Worm (Caenorhabditis elegans) whole organism, dauer: ENCODE results near the gene ccm-3.

ENCODE experiments used
- unc-62 ChIP-seq: sonication (generic microtip); optimal IDR thresholded peaks from 2 replicates; lab custom pipeline; 2017; ENCODE audit warnings: missing biosample characterization, missing genetic modification reagents, missing genetic modification characterization

The ccm-3 gene

DNA sequence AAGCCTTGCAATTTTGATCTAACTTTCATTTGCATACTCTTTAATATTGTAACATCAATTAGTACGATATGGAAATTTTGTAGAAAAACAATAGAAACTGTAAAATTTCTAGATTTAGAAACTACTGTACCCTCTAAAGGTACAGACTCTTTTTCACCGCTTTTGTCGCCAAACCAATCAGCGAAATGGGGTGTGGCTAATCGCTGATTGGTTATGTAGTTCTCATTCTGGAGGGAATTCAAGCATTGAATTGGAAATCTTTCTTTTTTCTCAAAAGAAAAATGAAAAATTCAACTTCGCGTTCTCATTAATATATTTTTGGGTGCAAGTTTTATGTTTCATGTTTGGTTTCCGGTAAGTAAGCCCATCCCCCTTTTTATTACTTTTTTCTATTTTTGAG, 3.5 kb downstream of the ccm-3 start:
- no peak for TF ChIP-seq unc-62

DNA sequence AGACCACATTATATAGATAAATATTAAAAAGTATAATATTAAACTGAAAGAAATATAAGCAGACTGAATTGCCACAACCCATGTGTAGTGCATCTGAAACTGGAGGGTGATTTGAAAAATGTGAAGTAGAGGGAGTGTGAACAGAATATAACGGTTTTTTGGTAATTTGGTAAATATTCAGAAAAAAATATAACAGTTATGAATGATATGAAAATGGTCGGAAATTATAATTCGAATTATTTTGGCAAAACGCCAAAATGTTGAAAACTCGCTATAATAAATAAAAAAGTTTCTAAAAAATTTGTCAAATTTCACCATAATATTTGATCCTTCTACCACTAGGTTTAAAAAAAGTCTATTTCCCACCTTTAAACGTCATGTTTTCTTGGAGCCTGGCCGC, 4.9 kb downstream of the ccm-3 start, which contains the start of gene srv-2:
srv-2 (minus strand) TSS at position 101 of the 400 bp plus-strand sequence.
- TF ChIP-seq unc-62 = no peak

DNA sequence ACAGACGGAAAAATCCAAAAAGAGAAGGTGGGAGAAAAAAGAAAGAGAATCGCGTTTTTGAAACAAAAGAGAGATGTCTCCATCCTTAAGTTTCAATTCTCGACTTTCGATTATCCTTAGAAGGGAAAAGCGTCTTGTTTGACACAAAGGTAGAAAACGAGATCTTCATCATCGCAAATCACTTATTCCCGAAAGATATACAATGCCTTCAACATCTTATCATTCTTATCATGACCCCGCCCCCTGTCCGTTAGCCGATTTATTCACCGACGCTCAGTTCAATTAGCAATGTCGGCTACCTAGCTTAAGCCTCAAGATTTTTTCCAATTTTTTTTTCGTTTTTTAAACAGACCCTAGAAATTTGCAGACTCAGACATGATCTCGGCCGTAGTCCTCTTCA, 8.1 kb downstream of the ccm-3 start, which contains the start of gene C14A4.9:
C14A4.9 (plus strand) TSS at position 368 of the 400 bp plus-strand sequence.
- no peak for TF ChIP-seq unc-62

DNA sequence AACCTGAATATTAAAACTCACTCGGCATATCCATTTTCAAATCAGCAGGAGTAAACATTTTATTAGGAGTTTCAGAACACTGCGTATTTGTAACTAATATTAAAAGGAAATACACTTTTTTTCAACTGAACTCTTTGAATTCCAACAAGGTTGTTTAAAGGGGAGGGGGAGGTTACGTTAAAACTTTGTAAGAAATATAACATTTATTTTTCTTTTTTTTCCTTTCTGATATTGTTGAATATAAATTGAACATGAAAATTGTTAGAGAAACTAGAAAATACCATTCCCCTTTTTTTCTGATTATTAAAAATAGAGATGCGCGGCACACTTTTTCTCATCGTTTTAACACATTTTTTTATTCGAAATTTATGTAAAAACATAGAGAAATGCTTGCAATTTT, 9.0 kb downstream of the ccm-3 start, which contains the start of gene C14A4.8:
C14A4.8 (minus strand) TSS at position 101 of the 400 bp plus-strand sequence.
- no peak for TF ChIP-seq unc-62

DNA sequence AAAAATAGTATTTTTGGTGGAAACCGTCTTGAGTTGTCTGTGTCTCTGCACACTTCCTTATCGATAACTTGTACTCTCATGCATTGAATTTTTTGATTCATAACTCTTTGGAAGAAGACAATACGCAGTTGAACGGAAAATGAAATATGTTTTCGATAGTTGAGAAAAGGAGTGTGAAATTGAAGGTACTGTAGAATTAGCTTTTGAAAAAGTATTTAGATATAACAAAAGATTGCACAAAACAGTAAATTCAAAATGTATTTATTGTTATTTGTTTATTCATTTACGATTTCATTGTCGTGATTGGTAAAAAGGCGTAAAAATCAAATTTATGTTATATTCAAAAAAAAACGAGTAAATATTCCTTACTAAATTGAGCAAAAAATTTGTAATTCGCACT, 10.6 kb downstream of the ccm-3 start, which contains the start of gene C14A4.7:
C14A4.7 (minus strand) TSS at position 101 of the 400 bp plus-strand sequence.
- no peak for TF ChIP-seq unc-62

DNA sequence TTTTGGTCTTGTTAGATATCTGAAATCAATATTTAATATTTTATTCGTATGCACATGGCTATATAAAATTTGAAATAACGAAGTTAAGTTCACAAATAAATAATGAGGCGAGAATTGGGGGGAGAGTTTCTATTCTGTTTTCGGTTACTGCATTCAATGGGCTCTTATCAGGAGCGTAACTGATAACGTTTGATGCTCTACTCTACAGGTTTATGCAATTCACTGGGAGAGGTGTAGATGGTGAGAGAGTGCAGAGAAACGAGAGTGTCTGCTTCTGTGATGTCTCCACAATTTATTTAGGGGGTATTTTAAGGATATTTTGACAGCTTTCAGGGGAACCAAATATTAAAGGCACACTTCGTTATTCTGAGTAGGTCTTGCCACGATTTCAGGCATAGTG, 12.3 kb downstream of the ccm-3 start, which contains the start of gene C14A4.6:
C14A4.6 (minus strand) TSS at position 19 of the 400 bp plus-strand sequence.
- TF ChIP-seq unc-62 = no peak

DNA sequence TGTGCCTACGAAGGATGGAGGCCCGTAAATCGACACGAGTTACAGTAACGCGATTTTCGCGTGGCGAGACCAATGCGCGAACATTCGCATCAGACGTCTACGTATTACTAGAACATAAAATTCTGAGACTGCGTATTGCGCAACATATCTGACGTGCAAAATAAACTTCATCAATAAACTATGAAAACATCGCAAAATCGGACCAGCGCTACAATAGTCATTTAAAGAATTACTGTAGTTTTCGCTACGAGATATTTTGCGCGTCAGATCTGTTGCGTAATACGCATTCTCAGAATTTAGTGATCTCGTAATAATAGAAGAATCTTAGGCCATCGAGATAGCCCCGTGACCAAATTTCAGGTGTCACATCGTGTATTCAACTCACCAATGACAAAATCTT, 12.8 kb downstream of the ccm-3 start:
- no peak for TF ChIP-seq unc-62

DNA sequence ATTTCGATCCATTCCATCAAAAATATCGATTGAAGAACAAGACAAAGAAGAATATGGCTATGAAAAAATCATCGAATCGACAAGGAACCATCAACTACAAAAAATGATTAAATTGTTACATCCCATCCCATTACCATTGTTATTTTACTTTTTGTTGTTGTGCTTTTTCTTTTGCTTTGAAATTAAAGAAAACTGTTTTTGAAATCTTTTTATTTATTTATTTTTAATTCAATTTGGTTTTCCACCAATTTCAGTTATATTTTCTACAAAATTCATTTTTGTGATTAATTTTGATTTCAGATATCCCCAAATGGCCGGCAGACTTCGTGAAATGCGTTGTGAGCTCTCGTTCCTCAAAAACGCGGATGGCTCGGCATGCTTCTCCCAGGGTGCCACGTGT, 14.6 kb downstream of the ccm-3 start, which contains the start of gene crn-5:
crn-5 (plus strand) TSS at position 301 of the 400 bp plus-strand sequence.
- TF ChIP-seq unc-62 = no peak

DNA sequence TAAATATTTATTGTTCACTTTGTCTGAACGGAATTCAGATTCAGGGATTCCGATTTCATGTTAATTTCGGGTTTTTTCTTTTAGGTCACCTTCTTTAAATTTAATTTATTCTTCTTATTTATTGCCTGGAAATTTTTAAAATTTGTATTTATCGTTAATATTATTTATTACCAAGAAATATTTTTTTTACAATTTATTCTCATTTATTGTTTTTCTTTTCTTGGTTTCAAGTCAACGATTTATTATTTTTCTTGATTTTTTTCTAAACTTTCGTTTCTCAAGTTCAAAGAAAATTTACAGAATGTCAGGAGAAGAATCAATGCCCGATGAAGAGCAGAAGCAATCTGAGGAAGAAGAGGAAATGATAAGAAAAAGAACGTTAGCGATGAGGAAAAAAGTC, 19.3 kb downstream of the ccm-3 start, which contains the start of gene crn-3:
crn-3 (plus strand) TSS at position 301 of the 400 bp plus-strand sequence.
- no peak for TF ChIP-seq unc-62

DNA sequence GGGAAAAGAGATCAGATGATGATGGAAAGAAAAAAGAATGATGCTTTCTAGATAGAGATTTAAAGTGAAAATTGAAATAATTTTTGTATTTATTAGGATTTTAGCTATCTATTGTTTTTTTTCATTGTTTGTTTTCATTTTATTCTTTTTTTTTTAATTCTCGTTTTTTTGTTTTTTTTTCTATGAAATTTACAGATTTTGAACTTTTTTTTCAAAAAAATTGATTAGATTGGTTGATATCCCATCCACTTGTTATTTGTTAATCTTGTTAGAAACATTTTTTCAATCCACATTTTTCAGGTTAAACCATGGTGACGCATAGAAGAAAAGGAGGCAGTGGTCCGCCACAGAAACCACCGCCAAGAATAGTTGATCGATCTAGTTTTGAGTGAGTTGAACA, 23.0 kb downstream of the ccm-3 start, which contains the start of gene algn-9:
algn-9 (plus strand) TSS at position 301 of the 400 bp plus-strand sequence.
- no peak for TF ChIP-seq unc-62

DNA sequence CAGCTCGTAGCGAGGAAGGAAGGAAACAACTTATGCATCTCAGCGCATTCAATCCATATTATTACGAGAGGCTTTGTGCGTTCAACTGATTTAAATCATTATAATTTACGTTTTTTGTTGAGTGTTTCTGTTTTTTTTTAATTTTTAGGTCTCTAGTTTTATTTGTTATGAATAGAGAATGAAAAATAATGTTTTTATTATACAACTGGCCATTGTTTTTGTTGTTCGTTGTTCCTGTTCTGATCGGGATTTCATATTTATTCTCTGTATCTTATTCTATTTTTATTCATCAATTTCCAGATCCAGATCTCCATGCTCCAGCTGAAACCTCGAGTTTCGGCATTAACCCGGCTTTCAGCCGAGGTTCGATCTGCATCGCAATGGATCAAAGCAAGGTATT, 24.8 kb downstream of the ccm-3 start, which contains the start of gene mrps-22:
mrps-22 (plus strand) TSS at position 301 of the 400 bp plus-strand sequence.
- TF ChIP-seq unc-62 = no peak

DNA sequence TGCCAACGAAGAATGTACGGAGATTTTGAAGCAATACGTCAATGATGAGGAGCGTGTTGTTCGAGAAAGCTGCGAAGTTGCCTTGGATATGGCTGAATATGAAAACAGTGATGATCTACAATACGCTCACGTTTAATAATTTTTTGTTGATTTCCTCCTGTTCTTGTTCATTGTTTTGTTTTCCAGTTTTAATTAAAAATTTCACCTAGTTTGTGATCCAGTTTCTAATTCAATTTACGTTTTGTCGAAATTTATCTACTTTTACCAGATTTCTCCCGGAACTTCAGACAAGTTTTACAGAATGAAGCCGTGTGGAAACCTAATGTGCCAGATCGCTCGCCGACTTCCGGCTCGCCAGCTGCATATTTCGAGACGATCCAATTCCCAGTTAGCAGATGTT, 26.2 kb downstream of the ccm-3 start, which contains the start of gene dap-3:
dap-3 (plus strand) TSS at position 301 of the 400 bp plus-strand sequence.
- TF ChIP-seq unc-62 = no peak

DNA sequence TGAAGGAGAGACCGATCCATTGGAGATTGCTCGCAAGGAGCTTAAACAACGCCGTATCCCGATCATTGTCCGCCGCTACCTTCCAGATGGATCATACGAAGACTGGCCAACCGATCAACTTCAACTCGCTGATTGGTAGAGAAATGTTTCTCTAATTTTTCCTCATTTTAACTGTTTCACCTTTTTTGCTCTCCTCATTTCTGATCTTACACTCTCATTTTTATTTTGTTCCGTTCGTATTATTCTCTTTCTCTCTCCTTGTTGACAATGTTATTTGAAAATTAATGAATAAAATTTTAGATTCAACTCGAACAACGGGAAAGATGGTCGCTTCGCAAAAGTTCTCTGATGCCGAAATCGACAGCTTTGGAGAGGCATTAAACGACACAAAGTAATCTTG, 27.4 kb downstream of the ccm-3 start, which contains the start of gene dohh-1:
dohh-1 (plus strand) TSS at position 301 of the 400 bp plus-strand sequence.
- no peak for TF ChIP-seq unc-62

DNA sequence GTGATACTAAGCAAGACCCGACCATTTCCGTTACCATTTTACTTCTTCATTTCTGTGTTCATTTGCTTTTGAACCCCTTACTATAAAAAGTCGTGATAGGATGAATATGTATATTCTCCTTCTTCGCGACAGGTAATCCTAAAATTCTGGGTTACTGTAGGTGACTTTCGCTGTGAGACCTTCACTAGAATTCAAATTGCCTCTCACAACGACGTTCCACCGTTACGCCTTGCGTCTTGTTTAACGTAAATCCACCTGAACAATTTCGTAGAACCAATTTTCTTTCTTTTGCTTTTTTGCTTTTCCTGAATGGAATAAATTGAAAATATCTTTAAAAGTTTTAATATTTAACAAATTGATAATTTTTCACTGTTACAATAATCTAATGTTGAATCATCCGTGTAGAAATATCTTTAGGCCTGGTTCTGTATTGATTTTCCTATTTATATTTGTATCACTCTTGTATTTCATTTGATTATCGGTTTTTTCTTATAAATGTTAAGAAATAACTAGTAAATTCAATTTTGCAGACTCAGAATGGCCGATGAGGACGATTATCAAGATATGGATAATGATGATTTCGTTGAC, 28.1 kb downstream of the ccm-3 start, which contains the start of gene rpb-6:
rpb-6 (plus strand) TSS at position 538 of the 588 bp plus-strand sequence.
- TF ChIP-seq unc-62 = no peak

DNA sequence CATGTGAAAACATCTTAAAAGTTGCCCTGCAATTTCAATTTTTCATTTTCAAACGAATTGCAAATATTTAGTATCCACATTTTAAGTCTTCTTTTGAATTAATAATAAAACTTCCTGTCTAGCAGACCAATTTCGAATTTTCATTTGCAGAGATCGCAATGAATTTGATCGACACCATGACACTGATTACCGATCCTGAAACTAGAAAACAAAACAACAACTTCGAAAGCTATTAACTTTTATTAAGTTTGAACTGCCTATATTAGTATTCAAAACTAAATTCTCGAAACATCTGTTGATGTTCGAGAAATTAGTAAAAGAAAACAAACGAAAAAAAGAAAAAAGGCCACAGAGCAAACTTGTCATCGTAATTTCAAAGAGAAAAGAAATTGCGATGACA, 32.9 kb downstream of the ccm-3 start:
- TF ChIP-seq unc-62 = no peak

DNA sequence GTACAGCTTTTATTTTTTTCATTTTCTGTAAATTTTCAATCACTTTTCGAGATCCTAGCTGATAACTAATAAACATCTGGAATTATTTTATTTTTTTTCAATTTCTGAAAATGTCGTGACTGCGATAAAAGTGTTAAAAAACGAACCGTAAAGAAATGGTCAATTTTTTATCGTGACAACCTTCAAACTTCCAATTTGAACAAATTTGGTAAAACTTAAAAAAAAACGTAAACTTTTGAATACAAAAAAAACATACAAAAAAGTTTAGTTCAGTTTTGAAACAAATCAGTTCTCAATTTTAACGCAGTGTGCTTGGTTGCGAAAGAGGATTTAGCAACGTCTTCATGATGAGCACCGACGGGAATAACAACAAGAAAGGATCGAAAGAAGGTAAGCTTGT, 35.1 kb downstream of the ccm-3 start, which contains the start of gene C06A1.3:
C06A1.3 (plus strand) TSS at position 301 of the 400 bp plus-strand sequence.
- no peak for TF ChIP-seq unc-62

DNA sequence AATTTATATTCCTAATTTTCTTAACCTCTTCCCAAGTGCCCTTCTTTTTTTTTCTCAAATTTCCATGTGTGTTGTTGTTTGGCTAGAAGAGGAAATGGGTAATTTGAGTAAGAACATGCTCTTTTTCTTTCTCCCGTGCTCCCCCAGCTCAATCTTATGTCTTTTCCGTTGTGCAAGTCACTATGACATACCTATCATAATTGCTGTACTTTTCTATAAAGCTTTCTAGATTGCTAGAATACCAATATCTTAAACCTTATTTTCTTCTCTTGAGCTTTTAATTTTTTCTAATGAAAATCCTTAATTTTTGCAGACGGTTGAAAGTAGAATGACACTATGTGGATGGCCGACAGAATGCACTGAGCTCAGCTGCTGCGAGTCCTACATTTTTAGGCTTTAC, 36.8 kb downstream of the ccm-3 start, which contains the start of gene txt-13:
txt-13 (plus strand) TSS at position 301 of the 400 bp plus-strand sequence.
- no peak for TF ChIP-seq unc-62

DNA sequence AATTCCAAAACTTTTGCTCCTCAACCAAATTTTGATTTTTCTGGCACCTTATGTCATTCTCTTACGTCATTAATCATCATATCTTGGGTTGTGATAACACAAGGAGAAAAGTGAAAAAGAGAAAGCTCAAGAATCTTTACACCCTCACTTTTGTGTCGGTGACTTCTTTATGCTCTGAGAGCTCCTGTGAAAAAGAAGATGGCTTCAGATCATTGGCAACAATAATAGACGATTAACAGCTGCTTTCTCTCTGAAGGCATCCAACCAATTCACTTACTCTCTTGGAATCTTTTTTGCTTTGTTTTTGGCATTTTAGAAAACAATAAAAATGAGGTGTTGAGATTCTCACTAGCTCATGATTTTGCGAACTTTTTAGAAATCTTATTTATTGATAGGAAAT, 37.6 kb downstream of the ccm-3 start:
- no peak for TF ChIP-seq unc-62
